Fruit fly (Drosophila melanogaster) whole organism, prepupa: Measurements from ENCODE around the gene tty.

Source experiments
- Blimp-1 ChIP-seq: fragments of 200-800 bp; sonication (Bioruptor generic); optimal IDR thresholded peaks from 3 replicates; lab custom pipeline; 2017; ENCODE audit warnings: missing biosample characterization, missing genetic modification characterization, mild to moderate bottlenecking, moderate library complexity, missing genetic modification reagents
- CG11294 ChIP-seq: fragments of 200-800 bp; sonication (Bioruptor generic); IDR thresholded peaks from 2 replicates; pipeline ENCODE4 v1.3.6; 2022; ENCODE audit warnings: missing biosample characterization, missing genetic modification characterization
- CG11762 ChIP-seq: fragments of 200-800 bp; sonication (Bioruptor generic); optimal IDR thresholded peaks from 3 replicates; lab custom pipeline; 2016; ENCODE audit warnings: missing biosample characterization, missing genetic modification characterization; ENCODE audit not compliant: insufficient read depth
- CG11902 ChIP-seq: fragments of 200-800 bp; sonication (Bioruptor generic); optimal IDR thresholded peaks from 3 replicates; lab custom pipeline; 2016; ENCODE audit warnings: missing biosample characterization, missing genetic modification characterization
- CG15336 ChIP-seq: fragments of 200-800 bp; sonication (Bioruptor generic); IDR thresholded peaks from 2 replicates; pipeline ENCODE4 v1.3.6; 2022; ENCODE audit warnings: missing biosample characterization, missing genetic modification characterization
- CG16779 ChIP-seq: fragments of 200-800 bp; sonication (Bioruptor generic); optimal IDR thresholded peaks from 3 replicates; lab custom pipeline; 2017; ENCODE audit warnings: missing biosample characterization, mild to moderate bottlenecking, missing genetic modification characterization
- CG3032 ChIP-seq: fragments of 200-800 bp; optimal IDR thresholded peaks from 2 replicates; lab custom pipeline; 2019; ENCODE audit warnings: missing biosample characterization, mild to moderate bottlenecking, missing genetic modification characterization, moderate library complexity
- CG32006 ChIP-seq: fragments of 200-800 bp; sonication (Bioruptor generic); optimal IDR thresholded peaks from 3 replicates; lab custom pipeline; 2017; ENCODE audit warnings: missing biosample characterization, mild to moderate bottlenecking, missing genetic modification characterization
- CG34406 ChIP-seq: fragments of 200-800 bp; sonication (Bioruptor generic); optimal IDR thresholded peaks from 3 replicates; lab custom pipeline; 2016; ENCODE audit warnings: missing biosample characterization, missing genetic modification characterization
- CG4318 ChIP-seq: fragments of 200-800 bp; sonication (Bioruptor generic); optimal IDR thresholded peaks from 3 replicates; lab custom pipeline; 2017; ENCODE audit warnings: missing biosample characterization, mild to moderate bottlenecking, missing genetic modification characterization
- CG6163 ChIP-seq: fragments of 200-800 bp; sonication (Bioruptor generic); IDR thresholded peaks from 3 replicates; pipeline ENCODE4 v1.3.6; 2022; ENCODE audit warnings: missing biosample characterization, missing genetic modification characterization
- CG6276 ChIP-seq: fragments of 200-800 bp; sonication (Bioruptor generic); optimal IDR thresholded peaks from 2 replicates; lab custom pipeline; 2017; ENCODE audit warnings: missing biosample characterization, mild to moderate bottlenecking, missing genetic modification characterization
- CG6792 ChIP-seq: fragments of 200-800 bp; sonication (Bioruptor generic); optimal IDR thresholded peaks from 3 replicates; lab custom pipeline; 2016; ENCODE audit warnings: missing biosample characterization, missing genetic modification characterization
- CG6808 ChIP-seq: fragments of 200-800 bp; sonication (Bioruptor generic); optimal IDR thresholded peaks from 3 replicates; lab custom pipeline; 2017; ENCODE audit warnings: missing biosample characterization, missing genetic modification characterization, mild to moderate bottlenecking, moderate library complexity, missing genetic modification reagents
- CG7368 ChIP-seq: fragments of 200-800 bp; sonication (Bioruptor generic); optimal IDR thresholded peaks from 3 replicates; lab custom pipeline; 2016; ENCODE audit warnings: missing biosample characterization, missing genetic modification characterization
- CG8119 ChIP-seq: fragments of 200-800 bp; sonication (Bioruptor generic); IDR thresholded peaks from 3 replicates; pipeline ENCODE4 v1.3.6; 2022; ENCODE audit warnings: missing biosample characterization, missing genetic modification characterization
- CG8319 ChIP-seq: fragments of 200-800 bp; sonication (Bioruptor generic); optimal IDR thresholded peaks from 3 replicates; lab custom pipeline; 2016; ENCODE audit warnings: missing biosample characterization, missing genetic modification characterization
- CG9139 ChIP-seq: fragments of 200-800 bp; sonication (Bioruptor generic); optimal IDR thresholded peaks from 3 replicates; lab custom pipeline; 2017; ENCODE audit warnings: missing biosample characterization, mild to moderate bottlenecking, missing genetic modification characterization
- Eip75B ChIP-seq: fragments of 200-800 bp; sonication (Bioruptor generic); optimal IDR thresholded peaks from 3 replicates; lab custom pipeline; 2016; ENCODE audit warnings: missing biosample characterization, missing genetic modification characterization
- Eip78C ChIP-seq: fragments of 200-800 bp; sonication (Bioruptor generic); peaks from one replicate; lab custom pipeline; 2016; ENCODE audit warnings: missing biosample characterization, missing genetic modification characterization
- Eip93F ChIP-seq: fragments of 200-800 bp; sonication (Bioruptor generic); optimal IDR thresholded peaks from 2 replicates; lab custom pipeline; 2016; ENCODE audit warnings: missing biosample characterization, mild to moderate bottlenecking, missing genetic modification characterization
- Ets21C ChIP-seq: fragments of 200-800 bp; sonication (Bioruptor generic); optimal IDR thresholded peaks from 3 replicates; lab custom pipeline; 2016; ENCODE audit warnings: missing biosample characterization, missing genetic modification characterization
- Ets96B ChIP-seq: fragments of 200-800 bp; optimal IDR thresholded peaks from 2 replicates; lab custom pipeline; 2019; ENCODE audit warnings: missing biosample characterization, mild to moderate bottlenecking, missing genetic modification characterization, moderate library complexity
- Gug ChIP-seq: fragments of 200-800 bp; sonication (Bioruptor generic); IDR thresholded peaks from 2 replicates; pipeline ENCODE4 v1.3.6; 2022; ENCODE audit warnings: missing biosample characterization, missing genetic modification characterization
- Hr38 ChIP-seq: sonication (Bioruptor generic); optimal IDR thresholded peaks from 2 replicates; lab custom pipeline; 2016; ENCODE audit warnings: missing biosample characterization, missing genetic modification characterization
- Hr39 ChIP-seq: fragments of 200-800 bp; sonication (Bioruptor generic); optimal IDR thresholded peaks from 2 replicates; lab custom pipeline; 2016; ENCODE audit warnings: missing biosample characterization, missing genetic modification characterization
- Hr4 ChIP-seq: fragments of 200-800 bp; sonication (Bioruptor generic); optimal IDR thresholded peaks from 3 replicates; lab custom pipeline; 2016; ENCODE audit warnings: missing biosample characterization, missing genetic modification characterization
- Lpt ChIP-seq: fragments of 200-800 bp; sonication (Bioruptor generic); optimal IDR thresholded peaks from 3 replicates; lab custom pipeline; 2016; ENCODE audit warnings: missing biosample characterization, missing genetic modification characterization
- Met ChIP-seq: fragments of 200-800 bp; sonication (Bioruptor generic); optimal IDR thresholded peaks from 3 replicates; lab custom pipeline; 2016; ENCODE audit warnings: missing biosample characterization, missing genetic modification characterization
- Smox ChIP-seq: fragments of 200-800 bp; sonication (Bioruptor generic); optimal IDR thresholded peaks from 3 replicates; lab custom pipeline; 2016; ENCODE audit warnings: missing biosample characterization, missing genetic modification characterization
- Sox102F ChIP-seq: fragments of 200-800 bp; sonication (Bioruptor generic); optimal IDR thresholded peaks from 2 replicates; lab custom pipeline; 2016; ENCODE audit warnings: missing biosample characterization, mild to moderate bottlenecking, missing genetic modification characterization
- Sox14 ChIP-seq: fragments of 200-800 bp; sonication (Bioruptor generic); optimal IDR thresholded peaks from 3 replicates; lab custom pipeline; 2016; ENCODE audit warnings: missing biosample characterization, missing genetic modification characterization
- Sox15 ChIP-seq: fragments of 200-800 bp; sonication (Bioruptor generic); optimal IDR thresholded peaks from 3 replicates; lab custom pipeline; 2016; ENCODE audit warnings: missing biosample characterization, missing genetic modification characterization
- achi ChIP-seq: fragments of 200-800 bp; sonication (Bioruptor generic); optimal IDR thresholded peaks from 3 replicates; lab custom pipeline; 2016; ENCODE audit warnings: missing biosample characterization, missing genetic modification characterization
- acj6 ChIP-seq: fragments of 200-800 bp; sonication (Bioruptor generic); optimal IDR thresholded peaks from 3 replicates; lab custom pipeline; 2016; ENCODE audit warnings: missing biosample characterization, missing genetic modification characterization
- dsx ChIP-seq: fragments of 200-800 bp; optimal IDR thresholded peaks from 3 replicates; lab custom pipeline; 2019; ENCODE audit warnings: missing biosample characterization, mild to moderate bottlenecking, missing genetic modification characterization, moderate library complexity; ENCODE audit not compliant: poor library complexity, severe bottlenecking
- eg ChIP-seq: fragments of 200-800 bp; sonication (Bioruptor generic); IDR thresholded peaks from 3 replicates; pipeline ENCODE4 v1.3.6; 2022; ENCODE audit warnings: missing biosample characterization, missing genetic modification characterization
- esn ChIP-seq: fragments of 200-800 bp; sonication (Bioruptor generic); optimal IDR thresholded peaks from 2 replicates; lab custom pipeline; 2016; ENCODE audit warnings: missing biosample characterization, mild to moderate bottlenecking, missing genetic modification characterization, moderate library complexity
- fd59A ChIP-seq: fragments of 200-800 bp; sonication (Bioruptor generic); optimal IDR thresholded peaks from 2 replicates; lab custom pipeline; 2017; ENCODE audit warnings: missing biosample characterization, mild to moderate bottlenecking, missing genetic modification characterization, missing genetic modification reagents
- fkh ChIP-seq: fragments of 200-800 bp; sonication (Bioruptor generic); optimal IDR thresholded peaks from 3 replicates; lab custom pipeline; 2017; ENCODE audit warnings: missing biosample characterization, mild to moderate bottlenecking, missing genetic modification characterization, moderate library complexity
- lz ChIP-seq: fragments of 200-800 bp; sonication (Bioruptor generic); optimal IDR thresholded peaks from 3 replicates; lab custom pipeline; 2016; ENCODE audit warnings: missing biosample characterization, missing genetic modification characterization
- net ChIP-seq: fragments of 200-800 bp; sonication (Bioruptor generic); optimal IDR thresholded peaks from 3 replicates; lab custom pipeline; 2016; ENCODE audit warnings: missing biosample characterization, missing genetic modification characterization
- spab ChIP-seq: fragments of 200-800 bp; sonication (Bioruptor generic); optimal IDR thresholded peaks from 2 replicates; lab custom pipeline; 2017; ENCODE audit warnings: missing biosample characterization, mild to moderate bottlenecking, missing genetic modification characterization, missing genetic modification reagents
- svp ChIP-seq: fragments of 200-800 bp; sonication (Bioruptor generic); peaks from one replicate; lab custom pipeline; 2016; ENCODE audit warnings: missing biosample characterization, missing genetic modification characterization
- topi ChIP-seq: fragments of 200-800 bp; sonication (Bioruptor generic); optimal IDR thresholded peaks from 3 replicates; lab custom pipeline; 2016; ENCODE audit warnings: missing biosample characterization, missing genetic modification characterization
- vri ChIP-seq: fragments of 200-800 bp; sonication (Bioruptor generic); optimal IDR thresholded peaks from 3 replicates; lab custom pipeline; 2016; ENCODE audit warnings: missing biosample characterization, mild to moderate bottlenecking, missing genetic modification characterization

The tty gene

DNA sequence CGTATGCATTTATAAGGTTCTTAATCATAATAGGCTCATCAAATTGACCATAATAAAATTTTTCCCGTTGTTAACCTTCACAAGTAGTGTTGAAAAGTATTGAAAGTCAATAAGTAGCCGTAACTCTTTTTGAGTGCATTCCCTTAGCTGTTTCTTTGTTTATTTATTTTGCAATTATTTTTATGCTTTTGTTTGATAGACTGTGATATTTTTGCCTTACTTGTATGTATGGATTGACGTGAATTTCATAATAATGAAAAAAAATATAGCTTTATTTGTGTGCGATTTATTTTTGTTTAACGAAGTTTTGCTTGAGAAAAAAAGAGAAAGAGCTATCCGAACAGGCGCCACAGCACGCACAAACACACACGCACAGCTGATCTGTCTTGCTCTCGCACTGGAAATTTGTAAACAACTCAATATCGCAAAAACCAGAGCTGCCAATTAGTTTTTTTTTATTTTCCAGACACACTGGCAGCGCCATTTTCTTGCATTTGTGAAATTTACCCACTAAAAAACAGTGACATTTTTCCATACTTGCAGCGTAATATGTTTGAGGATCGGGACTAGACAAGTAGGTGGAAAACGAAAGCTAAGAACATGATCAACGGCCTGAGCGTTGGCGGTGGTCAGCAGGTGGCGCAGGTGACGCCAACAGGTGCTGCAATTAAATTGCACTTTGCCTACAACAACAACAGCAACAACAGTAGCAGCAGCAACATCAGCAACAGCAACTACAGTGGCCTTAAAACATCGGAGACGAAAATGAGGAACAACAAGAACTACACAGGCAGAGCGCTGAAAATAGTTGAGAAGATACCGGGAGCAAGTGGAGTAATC is 29.9 kb upstream of the tty start (continued):
- no peak for TF ChIP-seq Gug
- TF ChIP-seq acj6 (GFP tag; lab: Kevin White, UChicago), result no peak
- peak; percentile 19 for TF ChIP-seq esn (GFP tag; lab: Kevin White, UChicago)
- peak; percentile 58 for TF ChIP-seq Eip78C
- TF ChIP-seq CG15336, result no peak
- no peak for TF ChIP-seq CG7368 (GFP tag; lab: Kevin White, UChicago)

DNA sequence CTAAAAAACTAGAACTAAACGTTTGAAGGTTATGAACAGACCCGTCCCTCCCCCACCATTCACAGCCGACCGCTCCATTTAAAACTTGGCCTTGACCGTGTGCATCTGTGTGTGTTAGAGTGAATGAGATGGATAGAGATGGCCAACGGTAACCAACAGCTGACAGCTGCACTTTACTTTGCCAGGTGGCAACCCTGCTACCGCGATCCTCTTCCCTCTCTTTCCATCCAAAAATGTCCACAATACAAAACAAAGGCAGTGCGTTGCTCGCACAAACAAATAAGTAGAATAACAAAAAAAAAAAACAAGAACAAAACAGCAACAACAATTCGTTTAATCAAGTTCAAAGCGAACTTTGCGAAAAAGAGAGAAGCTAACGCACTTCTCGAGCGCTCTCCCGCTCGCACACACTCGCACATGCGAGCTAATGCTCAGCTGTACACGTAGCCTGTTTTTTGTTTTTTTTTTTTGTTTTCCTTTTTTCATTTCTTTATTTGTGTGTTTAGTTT is 29.0 kb upstream of the tty start:
- TF ChIP-seq Gug, result peak; percentile 32; the same call in 1 of the 2 replicates
- TF ChIP-seq Hr38 (GFP tag; lab: Kevin White, UChicago), result no peak
- TF ChIP-seq CG8319, result no peak
- peak; percentile 16 for TF ChIP-seq achi (GFP tag; lab: Kevin White, UChicago)
- peak; percentile 64 for TF ChIP-seq vri (GFP tag; lab: Kevin White, UChicago)
- TF ChIP-seq Hr4 (GFP tag; lab: Kevin White, UChicago), result no peak
- no peak for TF ChIP-seq topi
- no peak for TF ChIP-seq fd59A (GFP tag; lab: Kevin White, UChicago)
- peak; percentile 12 for TF ChIP-seq dsx (GFP tag; lab: Kevin White, UChicago)
- TF ChIP-seq CG3032 (tag; lab: Kevin White, UChicago), result no peak
- TF ChIP-seq net (GFP tag; lab: Kevin White, UChicago), result peak; percentile 17
- TF ChIP-seq Sox15 (GFP tag; lab: Kevin White, UChicago), result no peak
- TF ChIP-seq CG11294 (GFP tag; lab: Robert Waterston, UW), result no peak
- TF ChIP-seq fkh (GFP tag; lab: Kevin White, UChicago), result peak; percentile 50
- peak; percentile 45 for TF ChIP-seq CG16779 (tag; lab: Kevin White, UChicago)
- no peak for TF ChIP-seq CG6792 (GFP tag; lab: Kevin White, UChicago)
- peak; percentile 69; the same call in 2 of the 3 replicates for TF ChIP-seq CG6163
- TF ChIP-seq Eip78C, result peak; percentile 74
- TF ChIP-seq svp (GFP tag; lab: Kevin White, UChicago), result peak; percentile 78
- TF ChIP-seq Eip75B, result peak; percentile 77
- peak; percentile 17 for TF ChIP-seq spab
- peak; percentile 88 for TF ChIP-seq Sox14 (GFP tag; lab: Kevin White, UChicago)
- no peak for TF ChIP-seq CG6808 (GFP tag; lab: Kevin White, UChicago)
- TF ChIP-seq CG8119, result peak; percentile 57; the same call in 2 of the 3 replicates
- peak; percentile 44 for TF ChIP-seq Hr39
- TF ChIP-seq Blimp-1 (GFP tag; lab: Kevin White, UChicago), result no peak
- no peak for TF ChIP-seq Lpt (GFP tag; lab: Kevin White, UChicago)
- no peak for TF ChIP-seq CG7368 (GFP tag; lab: Kevin White, UChicago)
- no peak for TF ChIP-seq CG34406 (GFP tag; lab: Kevin White, UChicago)
- peak; percentile 42 for TF ChIP-seq CG9139 (GFP tag; lab: Kevin White, UChicago)
- TF ChIP-seq CG11902 (GFP tag; lab: Kevin White, UChicago), result no peak
- no peak for TF ChIP-seq Eip93F (GFP tag; lab: Kevin White, UChicago)
- no peak for TF ChIP-seq Ets21C (GFP tag; lab: Kevin White, UChicago)
- TF ChIP-seq Met (GFP tag; lab: Kevin White, UChicago), result no peak
- no peak for TF ChIP-seq lz (GFP tag; lab: Kevin White, UChicago)
- TF ChIP-seq CG15336, result peak; percentile 51
- TF ChIP-seq CG11762, result no peak
- TF ChIP-seq CG32006 (GFP tag; lab: Kevin White, UChicago), result no peak
- no peak for TF ChIP-seq Ets96B (tag; lab: Kevin White, UChicago)
- TF ChIP-seq Smox (GFP tag; lab: Kevin White, UChicago), result no peak
- TF ChIP-seq CG6276 (GFP tag; lab: Kevin White, UChicago), result peak; percentile 58
- no peak for TF ChIP-seq CG4318 (GFP tag; lab: Kevin White, UChicago)
- TF ChIP-seq eg (GFP tag; lab: Robert Waterston, UW), result peak; percentile 65
- TF ChIP-seq Sox102F, result no peak
- no peak for TF ChIP-seq acj6 (GFP tag; lab: Kevin White, UChicago)
